Worm (Caenorhabditis elegans) whole organism, midembryonic: ENCODE results near the gene srw-4.

ENCODE experiments used
- T22C8.4 ChIP-seq: fragments of 200-800 bp; sonication (Bioruptor generic); IDR thresholded peaks from 2 replicates; pipeline ENCODE4 v1.3.6; 2022; ENCODE audit warnings: missing genetic modification characterization, missing compliant biosample characterization
- klf-2 ChIP-seq: fragments of 200-800 bp; sonication (Bioruptor generic); conservative IDR thresholded peaks from 2 replicates; pipeline ENCODE4 v1.3.6; 2022; ENCODE audit warnings: missing genetic modification reagents, missing genetic modification characterization, missing compliant biosample characterization
- ref-1 ChIP-seq: fragments of 200-800 bp; sonication (Bioruptor generic); conservative IDR thresholded peaks from 2 replicates; pipeline ENCODE4 v1.3.6; 2022; ENCODE audit warnings: missing genetic modification reagents, missing genetic modification characterization, missing compliant biosample characterization
- ztf-29 ChIP-seq: fragments of 200-800 bp; sonication (Bioruptor generic); IDR thresholded peaks from 2 replicates; pipeline ENCODE4 v1.3.6; 2022; ENCODE audit warnings: missing genetic modification reagents, missing genetic modification characterization, missing compliant biosample characterization

DNA sequence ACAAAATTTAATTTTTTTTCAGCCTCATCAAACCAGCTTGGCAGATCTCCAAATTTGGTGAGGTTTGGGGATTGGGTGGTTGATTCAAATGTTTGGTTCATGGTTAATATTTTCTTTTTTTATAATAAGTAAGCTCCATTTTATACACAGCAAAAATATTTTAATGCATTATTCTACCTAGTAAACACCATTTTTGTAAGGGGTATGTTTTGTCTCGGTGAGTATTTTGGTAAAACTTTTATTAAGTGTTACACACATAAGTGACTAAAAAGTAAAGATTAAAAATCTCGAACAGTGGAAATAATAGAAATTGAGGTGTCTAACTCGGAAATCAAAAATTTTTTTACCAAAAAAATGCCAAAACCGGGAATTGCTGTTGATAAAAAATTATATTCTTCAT lies at the start of gene srw-4:
- TF ChIP-seq klf-2 (GFP tag; lab: Robert Waterston, UW): no peak
- no peak for TF ChIP-seq ztf-29 (GFP tag; lab: Robert Waterston, UW)
- TF ChIP-seq T22C8.4 (GFP tag; lab: Robert Waterston, UW): no peak
- no peak for TF ChIP-seq ref-1 (GFP tag; lab: Robert Waterston, UW)
